Fruit fly (Drosophila melanogaster): ENCODE data around the gene Gr64b.

- TF ChIP-seq insv (optimal IDR thresholded peaks at IDR 0.05) (no peak), psq (optimal IDR thresholded peaks at IDR 0.05) (no peak), ttk (optimal IDR thresholded peaks at IDR 0.05) (no peak), Myc (optimal IDR thresholded peaks at IDR 0.05) (no peak), h (optimal IDR thresholded peaks at IDR 0.05) (no peak)
Observed at dm6 chr3L:4010122-4010521, 18.3 kb upstream of the Gr64b start.

Data from Kc167 (cell line).